Worm (Caenorhabditis elegans): ENCODE measurements around the gene C09F9.1.

C09F9.1 gene

ce11 chrII:14706479-14706878 is 8.3 kb downstream of the C09F9.1 start:
- no peak for TF ChIP-seq ceh-83 (GFP tag; optimal IDR thresholded peaks at IDR 0.05)
- no peak for TF ChIP-seq zip-8 (tag; optimal IDR thresholded peaks at IDR 0.05)
- no peak for TF ChIP-seq elt-3 (tag; optimal IDR thresholded peaks at IDR 0.05)
- no peak for TF ChIP-seq flh-1 (GFP tag; optimal IDR thresholded peaks at IDR 0.05)
- no peak for TF ChIP-seq blmp-1 (tag; optimal IDR thresholded peaks at IDR 0.05)
- TF ChIP-seq unc-120 (tag; optimal IDR thresholded peaks at IDR 0.05; ENCODE audit: poor library complexity, severe bottlenecking), result no peak
- no peak for TF ChIP-seq ceh-43 (GFP tag; optimal IDR thresholded peaks at IDR 0.05)
- no peak for TF ChIP-seq drap-1 (GFP tag; optimal IDR thresholded peaks at IDR 0.05)
- TF ChIP-seq mls-2 (tag; optimal IDR thresholded peaks at IDR 0.05), result no peak

DNA sequence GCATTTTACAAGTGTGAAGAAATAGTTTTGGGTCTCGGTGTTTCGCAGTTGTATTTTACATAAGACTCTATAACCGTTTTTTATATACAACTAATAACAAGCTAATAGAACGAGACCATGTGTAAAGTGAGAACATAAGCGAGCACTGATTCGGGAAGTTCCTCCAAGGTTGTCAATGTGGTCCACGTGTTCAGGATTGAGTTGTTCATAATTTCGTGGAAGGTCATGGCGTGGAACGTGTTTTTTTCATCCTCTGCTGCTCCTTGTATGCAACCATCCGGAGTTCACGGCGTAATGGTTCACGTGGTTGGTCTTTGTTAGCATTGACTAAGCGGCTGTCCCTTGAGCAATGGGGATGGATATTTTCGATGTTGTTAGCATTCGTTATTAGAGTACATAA is 30.0 kb downstream of the C09F9.1 start:
- TF ChIP-seq drap-1 (GFP tag; optimal IDR thresholded peaks at IDR 0.05), result no peak

DNA sequence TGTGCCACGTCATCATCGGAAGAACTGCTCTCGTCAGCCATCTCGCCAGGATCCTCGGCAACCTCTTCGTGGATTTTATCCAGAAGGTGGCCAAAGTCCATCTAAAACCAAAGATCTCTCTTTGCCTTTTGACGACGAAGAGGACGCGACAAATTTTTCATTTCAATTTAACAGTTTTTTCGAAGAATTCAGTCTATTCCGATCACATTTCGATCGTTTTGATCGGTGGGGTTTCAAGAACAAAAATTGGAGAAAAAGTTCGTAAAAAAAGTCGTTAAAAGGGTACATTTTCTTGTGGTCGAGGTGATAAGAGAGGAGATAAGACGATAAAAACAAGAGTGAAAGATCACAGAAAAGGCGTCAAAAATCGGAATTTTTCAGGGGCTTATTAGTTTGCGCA is 35.3 kb downstream of the C09F9.1 start, which contains the start of gene glna-1:
glna-1 (minus strand) TSS at position 101 of the 400 bp plus-strand sequence.
- TF ChIP-seq sptf-1 (tag; optimal IDR thresholded peaks at IDR 0.05) (no peak), mls-2 (tag; optimal IDR thresholded peaks at IDR 0.05) (no peak), elt-1 (tag; optimal IDR thresholded peaks at IDR 0.05; ENCODE audit: borderline replicate concordance, insufficient read depth) (no peak), sem-2 (GFP tag; optimal IDR thresholded peaks at IDR 0.05) (no peak), mep-1 (tag; optimal IDR thresholded peaks at IDR 0.05) (no peak), M03D4.4 (tag; optimal IDR thresholded peaks at IDR 0.05) (no peak), bed-3 (GFP tag; optimal IDR thresholded peaks at IDR 0.05) (no peak), hlh-1 (tag; optimal IDR thresholded peaks at IDR 0.05) (no peak), lin-32 (GFP tag; optimal IDR thresholded peaks at IDR 0.05) (no peak), lsy-2 (tag; optimal IDR thresholded peaks at IDR 0.05) (no peak), ceh-83 (GFP tag; optimal IDR thresholded peaks at IDR 0.05) (no peak), flh-1 (GFP tag; optimal IDR thresholded peaks at IDR 0.05) (no peak), nhr-12 (tag; optimal IDR thresholded peaks at IDR 0.05) (no peak)

DNA sequence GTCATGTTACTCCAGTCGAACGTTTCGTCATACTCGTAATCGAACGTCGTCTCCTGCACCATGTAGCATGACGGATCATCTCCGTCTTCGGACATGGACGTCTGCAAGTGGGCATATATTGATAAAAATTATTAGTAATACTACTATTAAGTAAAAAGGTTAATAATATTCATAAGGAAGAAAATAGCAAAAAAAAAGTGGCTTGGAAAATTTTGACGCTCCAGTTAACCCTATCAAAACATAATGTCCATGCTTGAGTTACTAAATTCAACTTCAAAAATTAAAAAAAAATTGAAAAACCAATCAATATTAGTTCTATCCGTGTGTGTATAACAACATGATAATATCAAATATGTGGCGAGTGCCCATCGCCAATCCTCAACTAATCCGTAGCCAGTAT is 41.0 kb downstream of the C09F9.1 start, which contains the start of gene npr-34:
npr-34 (minus strand) TSS at position 101 of the 400 bp plus-strand sequence.
- TF ChIP-seq mls-2 (tag; optimal IDR thresholded peaks at IDR 0.05) (no peak), mep-1 (tag; optimal IDR thresholded peaks at IDR 0.05) (no peak), mab-5 (tag; optimal IDR thresholded peaks at IDR 0.05) (no peak), nhr-237 (tag; optimal IDR thresholded peaks at IDR 0.05) (no peak), ceh-83 (GFP tag; optimal IDR thresholded peaks at IDR 0.05) (no peak), hlh-1 (tag; optimal IDR thresholded peaks at IDR 0.05) (no peak), ceh-39 (tag; optimal IDR thresholded peaks at IDR 0.05) (no peak), lin-13 (tag; optimal IDR thresholded peaks at IDR 0.05) (no peak), ham-2 (GFP tag; optimal IDR thresholded peaks at IDR 0.05) (no peak)

- no peak for TF ChIP-seq nhr-76 (tag; optimal IDR thresholded peaks at IDR 0.05)
- no peak for TF ChIP-seq blmp-1 (tag; optimal IDR thresholded peaks at IDR 0.05)
- no peak for TF ChIP-seq ces-1 (GFP tag; optimal IDR thresholded peaks at IDR 0.05)
- no peak for TF ChIP-seq cnd-1 (tag; optimal IDR thresholded peaks at IDR 0.05)
- TF ChIP-seq snpc-4 (tag; optimal IDR thresholded peaks at IDR 0.05), result no peak
- TF ChIP-seq nhr-12 (tag; optimal IDR thresholded peaks at IDR 0.05), result no peak
Measured at ce11 chrII:14745127-14745526, 47.0 kb downstream of the C09F9.1 start.

Measured in whole organism, mixed stage, embryonic.